Worm (Caenorhabditis elegans): ENCODE measurements around the gene C05C10.7.

Gene C05C10.7

ce11 chrII:9891031-9891689, 47.6 kb downstream of the C05C10.7 start, which contains the start of gene vgln-1:
vgln-1 (minus strand) TSS chrII:9891081.
- peak; percentile 1 for TF ChIP-seq hmg-11 (tag; optimal IDR thresholded peaks at IDR 0.05)
- no peak for TF ChIP-seq elt-2 (tag; optimal IDR thresholded peaks at IDR 0.05)
- peak; percentile 55 for TF ChIP-seq nhr-25 (tag; optimal IDR thresholded peaks at IDR 0.05)
- TF ChIP-seq nhr-23 (tag; optimal IDR thresholded peaks at IDR 0.05), result peak; percentile 61
- TF ChIP-seq pha-4 (tag; optimal IDR thresholded peaks at IDR 0.05), result peak; percentile 69
- TF ChIP-seq daf-12 (tag; optimal IDR thresholded peaks at IDR 0.05), result no peak

ce11 chrII:9888549-9888948, 50.2 kb downstream of the C05C10.7 start:
- TF ChIP-seq egl-5 (tag; optimal IDR thresholded peaks at IDR 0.05) (no peak), nhr-23 (tag; optimal IDR thresholded peaks at IDR 0.05) (no peak)

Measured in whole organism, L3 larva.